Worm (Caenorhabditis elegans) whole organism, midembryonic: ENCODE results near the gene srj-57.

ENCODE experiments used
- T22C8.4 ChIP-seq: fragments of 200-800 bp; sonication (Bioruptor generic); IDR thresholded peaks from 2 replicates; pipeline ENCODE4 v1.3.6; 2022; ENCODE audit warnings: missing genetic modification characterization, missing compliant biosample characterization
- cog-1 ChIP-seq: sonication (generic microtip); optimal IDR thresholded peaks from 2 replicates; lab custom pipeline; 2016; ENCODE audit warnings: missing genetic modification characterization, missing compliant biosample characterization
- flt-1 ChIP-seq: fragments of 200-800 bp; sonication (Bioruptor generic); IDR thresholded peaks from 2 replicates; pipeline ENCODE4 v1.3.6; 2022; ENCODE audit warnings: missing genetic modification characterization, missing compliant biosample characterization
- klf-2 ChIP-seq: fragments of 200-800 bp; sonication (Bioruptor generic); conservative IDR thresholded peaks from 2 replicates; pipeline ENCODE4 v1.3.6; 2022; ENCODE audit warnings: missing genetic modification reagents, missing genetic modification characterization, missing compliant biosample characterization
- med-1 ChIP-seq: sonication (generic microtip); optimal IDR thresholded peaks from 2 replicates; lab custom pipeline; 2017; ENCODE audit warnings: missing genetic modification characterization, mild to moderate bottlenecking, missing compliant biosample characterization, antibody characterized with exemption, missing genetic modification reagents; ENCODE audit not compliant: insufficient read depth
- ref-1 ChIP-seq: fragments of 200-800 bp; sonication (Bioruptor generic); conservative IDR thresholded peaks from 2 replicates; pipeline ENCODE4 v1.3.6; 2022; ENCODE audit warnings: missing genetic modification reagents, missing genetic modification characterization, missing compliant biosample characterization
- tab-1 ChIP-seq: fragments of 200-800 bp; sonication (Bioruptor generic); IDR thresholded peaks from 2 replicates; pipeline ENCODE4 v1.3.6; 2022; ENCODE audit warnings: missing genetic modification characterization, missing compliant biosample characterization
- ztf-23 ChIP-seq: fragments of 200-800 bp; sonication (Bioruptor generic); IDR thresholded peaks from 2 replicates; pipeline ENCODE4 v1.3.6; 2022; ENCODE audit warnings: missing genetic modification reagents, missing genetic modification characterization, missing compliant biosample characterization
- ztf-29 ChIP-seq: fragments of 200-800 bp; sonication (Bioruptor generic); IDR thresholded peaks from 2 replicates; pipeline ENCODE4 v1.3.6; 2022; ENCODE audit warnings: missing genetic modification reagents, missing genetic modification characterization, missing compliant biosample characterization

Gene srj-57

ce11 chrV:2870127-2870526 is 14.8 kb upstream of the srj-57 start, which contains the start of gene srh-243:
Gene srh-243, plus strand, starts transcription at chrV:2870427.
- TF ChIP-seq cog-1 (tag; lab: Kevin White, UChicago) (no peak), klf-2 (GFP tag; lab: Robert Waterston, UW) (no peak), tab-1 (GFP tag; lab: Robert Waterston, UW) (no peak), flt-1 (GFP tag; lab: Robert Waterston, UW) (no peak)

ce11 chrV:2869503-2869902 is 14.1 kb upstream of the srj-57 start, which contains the start of gene srh-241:
Gene srh-241, minus strand, starts transcription at chrV:2869603.
- TF ChIP-seq flt-1 (GFP tag; lab: Robert Waterston, UW) (no peak), tab-1 (GFP tag; lab: Robert Waterston, UW) (no peak), ref-1 (GFP tag; lab: Robert Waterston, UW) (no peak), med-1 (GFP tag; lab: Kevin White, UChicago) (no peak), ztf-23 (GFP tag; lab: Robert Waterston, UW) (no peak), cog-1 (tag; lab: Kevin White, UChicago) (no peak)

DNA sequence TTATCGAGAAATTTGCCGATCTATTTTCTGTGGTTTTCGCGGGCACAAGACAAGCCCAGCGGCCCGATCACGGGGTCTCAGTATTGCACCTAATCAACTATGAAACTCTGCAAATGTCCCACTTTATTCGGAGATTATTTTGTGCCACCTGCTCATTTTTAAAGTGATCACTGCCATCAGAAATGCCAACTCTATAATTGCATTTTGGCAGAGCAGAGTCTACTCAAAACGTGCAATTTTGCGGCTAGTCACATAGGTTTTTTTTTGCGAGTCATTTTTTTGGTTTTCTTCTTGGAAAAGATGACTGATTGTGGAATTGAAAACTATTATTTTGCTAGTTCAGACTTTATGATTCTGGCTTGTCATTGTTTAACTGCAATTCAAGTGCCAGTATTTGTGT is 9.5 kb upstream of the srj-57 start, which contains the start of gene srh-240:
Gene srh-240 (plus strand): TSS at position 301 of the 400 bp plus-strand sequence.
- TF ChIP-seq med-1 (GFP tag; lab: Kevin White, UChicago): no peak
- TF ChIP-seq ztf-29 (GFP tag; lab: Robert Waterston, UW): no peak
- TF ChIP-seq T22C8.4 (GFP tag; lab: Robert Waterston, UW): no peak
- TF ChIP-seq ref-1 (GFP tag; lab: Robert Waterston, UW): no peak

- TF ChIP-seq cog-1 (tag; lab: Kevin White, UChicago) (no peak), ztf-29 (GFP tag; lab: Robert Waterston, UW) (no peak), ztf-23 (GFP tag; lab: Robert Waterston, UW) (no peak), flt-1 (GFP tag; lab: Robert Waterston, UW) (no peak), tab-1 (GFP tag; lab: Robert Waterston, UW) (no peak), klf-2 (GFP tag; lab: Robert Waterston, UW) (no peak)
Observed at ce11 chrV:2863033-2863432, 7.7 kb upstream of the srj-57 start, which contains the start of gene srh-272. Gene srh-272, plus strand, starts transcription at chrV:2863333.

DNA sequence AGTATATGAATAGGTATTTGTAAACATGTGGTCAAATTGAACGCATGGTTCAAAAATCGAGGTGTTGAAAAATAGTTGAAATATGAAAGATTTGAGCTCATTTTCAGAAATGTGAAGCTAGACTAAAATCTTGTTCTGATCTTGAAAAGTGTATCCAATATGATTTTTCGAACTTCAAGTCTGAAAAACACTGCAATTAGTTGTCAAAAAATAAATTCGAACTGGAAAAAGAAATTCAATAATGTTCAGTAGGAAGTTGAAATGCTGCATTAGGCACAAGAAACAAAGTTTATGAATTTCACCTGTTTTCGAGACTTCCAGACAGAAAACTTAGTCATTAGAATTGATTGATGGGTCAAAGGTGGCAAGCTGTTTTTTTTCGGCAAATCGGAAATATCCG is 6.1 kb upstream of the srj-57 start, which contains the start of gene srh-270:
Gene srh-270 (minus strand): TSS at position 101 of the 400 bp plus-strand sequence.
- TF ChIP-seq ztf-29 (GFP tag; lab: Robert Waterston, UW) (no peak), flt-1 (GFP tag; lab: Robert Waterston, UW) (no peak), klf-2 (GFP tag; lab: Robert Waterston, UW) (no peak), ztf-23 (GFP tag; lab: Robert Waterston, UW) (no peak), cog-1 (tag; lab: Kevin White, UChicago) (no peak), tab-1 (GFP tag; lab: Robert Waterston, UW) (no peak), ref-1 (GFP tag; lab: Robert Waterston, UW) (no peak), T22C8.4 (GFP tag; lab: Robert Waterston, UW) (no peak), med-1 (GFP tag; lab: Kevin White, UChicago) (no peak)

DNA sequence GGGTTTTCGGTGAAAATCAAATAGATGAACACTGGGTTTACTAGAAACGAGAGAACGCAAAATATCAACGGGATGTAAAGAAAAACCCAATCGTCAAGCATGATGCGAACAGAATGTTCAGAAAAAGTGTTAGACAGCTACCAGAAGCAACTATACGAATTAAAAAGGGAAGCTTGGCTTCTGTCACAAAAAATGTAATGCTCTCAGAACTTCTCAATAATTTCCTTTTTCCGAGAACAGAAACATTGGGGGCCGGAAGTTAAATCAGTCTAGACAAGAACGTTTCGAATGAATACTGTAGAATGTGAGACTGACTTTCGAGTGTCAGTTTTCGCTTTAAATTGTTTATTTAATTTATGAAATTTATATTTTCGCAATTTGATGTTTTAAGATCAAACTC is 4.4 kb upstream of the srj-57 start, which contains the start of gene srj-54:
Gene srj-54 (minus strand): TSS at position 101 of the 400 bp plus-strand sequence.
- TF ChIP-seq med-1 (GFP tag; lab: Kevin White, UChicago) (no peak), tab-1 (GFP tag; lab: Robert Waterston, UW) (no peak), klf-2 (GFP tag; lab: Robert Waterston, UW) (no peak), T22C8.4 (GFP tag; lab: Robert Waterston, UW) (no peak), ztf-29 (GFP tag; lab: Robert Waterston, UW) (no peak), ztf-23 (GFP tag; lab: Robert Waterston, UW) (no peak), flt-1 (GFP tag; lab: Robert Waterston, UW) (no peak), ref-1 (GFP tag; lab: Robert Waterston, UW) (no peak), cog-1 (tag; lab: Kevin White, UChicago) (no peak)

- TF ChIP-seq ztf-23 (GFP tag; lab: Robert Waterston, UW): no peak
- TF ChIP-seq cog-1 (tag; lab: Kevin White, UChicago): no peak
- no peak for TF ChIP-seq T22C8.4 (GFP tag; lab: Robert Waterston, UW)
- no peak for TF ChIP-seq tab-1 (GFP tag; lab: Robert Waterston, UW)
- no peak for TF ChIP-seq flt-1 (GFP tag; lab: Robert Waterston, UW)
- TF ChIP-seq ztf-29 (GFP tag; lab: Robert Waterston, UW): no peak
- TF ChIP-seq med-1 (GFP tag; lab: Kevin White, UChicago): no peak
- no peak for TF ChIP-seq klf-2 (GFP tag; lab: Robert Waterston, UW)
- no peak for TF ChIP-seq ref-1 (GFP tag; lab: Robert Waterston, UW)
Observed at ce11 chrV:2857842-2858241, 2.5 kb upstream of the srj-57 start, which contains the start of gene srj-55. Gene srj-55, minus strand, starts transcription at chrV:2857942.

- TF ChIP-seq ztf-23 (GFP tag; lab: Robert Waterston, UW): no peak
- TF ChIP-seq ref-1 (GFP tag; lab: Robert Waterston, UW): no peak
- TF ChIP-seq flt-1 (GFP tag; lab: Robert Waterston, UW): no peak
- no peak for TF ChIP-seq med-1 (GFP tag; lab: Kevin White, UChicago)
- TF ChIP-seq klf-2 (GFP tag; lab: Robert Waterston, UW): no peak
- TF ChIP-seq tab-1 (GFP tag; lab: Robert Waterston, UW): no peak
- TF ChIP-seq cog-1 (tag; lab: Kevin White, UChicago): no peak
Observed at ce11 chrV:2849071-2849470, 6.3 kb downstream of the srj-57 start, which contains the start of gene ugt-53. Gene ugt-53, plus strand, starts transcription at chrV:2849343.

DNA sequence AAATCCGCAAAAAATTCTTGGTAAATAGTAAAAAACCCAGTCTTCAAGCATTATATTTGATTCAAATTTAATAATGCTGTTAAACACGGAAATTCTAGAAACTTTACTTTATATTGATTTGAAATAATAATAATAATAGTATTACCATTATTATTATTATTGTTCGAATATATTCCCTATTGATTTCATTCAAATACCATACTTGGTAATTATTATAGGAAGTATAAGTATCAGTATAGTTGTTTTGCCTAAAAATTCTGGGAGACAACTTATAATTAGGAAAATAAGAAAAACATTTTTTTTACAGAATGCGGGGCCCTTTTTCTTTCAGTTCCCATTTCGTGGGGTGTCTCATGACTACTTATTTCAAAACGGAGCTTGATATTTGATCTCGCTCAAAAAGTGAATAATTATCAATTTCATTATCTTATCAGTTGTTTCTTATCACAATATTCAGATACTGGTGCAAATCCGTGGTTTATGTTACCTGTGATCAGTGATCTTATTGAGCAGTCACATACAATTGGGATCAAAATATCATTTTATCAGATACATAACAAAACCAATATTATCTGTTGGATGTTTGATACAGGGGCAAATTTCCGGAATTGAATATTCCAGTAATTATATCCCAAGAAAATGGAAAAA is 7.0 kb downstream of the srj-57 start, which contains the start of gene srj-49:
Gene srj-49 (minus strand): TSS at position 51 of the 648 bp plus-strand sequence.
- TF ChIP-seq T22C8.4 (GFP tag; lab: Robert Waterston, UW): no peak
- no peak for TF ChIP-seq ztf-29 (GFP tag; lab: Robert Waterston, UW)
- no peak for TF ChIP-seq med-1 (GFP tag; lab: Kevin White, UChicago)
- no peak for TF ChIP-seq ztf-23 (GFP tag; lab: Robert Waterston, UW)
